Fruit fly (Drosophila melanogaster) whole organism, adult: ENCODE data around the gene CG6345.
A peak's percentile ranks its signal among the peaks of the same experiment; 100 is the strongest.

ENCODE experiments used
- CG11617 ChIP-seq: fragments of 200-800 bp; sonication (Bioruptor generic); optimal IDR thresholded peaks from 2 replicates; lab custom pipeline; 2017; ENCODE audit warnings: mild to moderate bottlenecking, missing biosample characterization, missing genetic modification reagents, missing genetic modification characterization
- CG12768 ChIP-seq: fragments of 200-800 bp; sonication (Bioruptor generic); optimal IDR thresholded peaks from 2 replicates; lab custom pipeline; 2017; ENCODE audit warnings: missing biosample characterization, missing genetic modification characterization, mild to moderate bottlenecking, moderate library complexity, missing genetic modification reagents
- CG14711 ChIP-seq: fragments of 200-800 bp; sonication (Bioruptor generic); optimal IDR thresholded peaks from 2 replicates; lab custom pipeline; 2018; ENCODE audit warnings: missing biosample characterization, mild to moderate bottlenecking, missing genetic modification characterization, moderate library complexity
- CG1620 ChIP-seq: fragments of 200-800 bp; sonication (Bioruptor generic); optimal IDR thresholded peaks from 2 replicates; lab custom pipeline; 2016; ENCODE audit warnings: missing biosample characterization, missing genetic modification characterization
- CG33017 ChIP-seq: fragments of 200-800 bp; sonication (Bioruptor generic); optimal IDR thresholded peaks from 2 replicates; lab custom pipeline; 2018; ENCODE audit warnings: missing biosample characterization, mild to moderate bottlenecking, missing genetic modification characterization, moderate library complexity
- CG5204 ChIP-seq: fragments of 200-800 bp; sonication (Bioruptor generic); optimal IDR thresholded peaks from 2 replicates; lab custom pipeline; 2016; ENCODE audit warnings: missing biosample characterization, missing genetic modification characterization
- CG7045 ChIP-seq: fragments of 200-800 bp; sonication (Bioruptor generic); optimal IDR thresholded peaks from 2 replicates; lab custom pipeline; 2017; ENCODE audit warnings: missing biosample characterization, mild to moderate bottlenecking, missing genetic modification characterization
- CG7101 ChIP-seq: fragments of 200-800 bp; sonication (Bioruptor generic); optimal IDR thresholded peaks from 2 replicates; lab custom pipeline; 2018; ENCODE audit warnings: missing biosample characterization, mild to moderate bottlenecking, missing genetic modification characterization, moderate library complexity
- Clk ChIP-seq: fragments of 200-800 bp; sonication (Bioruptor generic); optimal IDR thresholded peaks from 2 replicates; lab custom pipeline; 2017; ENCODE audit warnings: missing biosample characterization, missing genetic modification characterization
- Crg-1 ChIP-seq: fragments of 200-800 bp; sonication (Bioruptor generic); optimal IDR thresholded peaks from 2 replicates; lab custom pipeline; 2016; ENCODE audit warnings: missing biosample characterization, missing genetic modification characterization
- Hr96 ChIP-seq: fragments of 200-800 bp; sonication (Bioruptor generic); optimal IDR thresholded peaks from 2 replicates; lab custom pipeline; 2016; ENCODE audit warnings: missing biosample characterization, missing genetic modification characterization
- Mnt ChIP-seq: fragments of 200-800 bp; sonication (Bioruptor generic); optimal IDR thresholded peaks from 2 replicates; lab custom pipeline; 2016; ENCODE audit warnings: missing biosample characterization, mild to moderate bottlenecking, missing genetic modification characterization
- bab1 ChIP-seq: fragments of 200-800 bp; sonication (Bioruptor generic); optimal IDR thresholded peaks from 3 replicates; lab custom pipeline; 2019; ENCODE audit warnings: missing biosample characterization, mild to moderate bottlenecking, missing genetic modification characterization, moderate library complexity
- cic ChIP-seq: fragments of 200-800 bp; sonication (Bioruptor generic); optimal IDR thresholded peaks from 2 replicates; lab custom pipeline; 2017; ENCODE audit warnings: missing biosample characterization, mild to moderate bottlenecking, missing genetic modification characterization, moderate library complexity
- cnc ChIP-seq, 2 experiments: fragments of >200 bp; optimal IDR thresholded peaks; 2 replicates each; lab custom pipeline; 2017
- kay ChIP-seq: fragments of 200-800 bp; sonication (Bioruptor generic); peaks from one replicate; lab custom pipeline; 2016; ENCODE audit warnings: missing biosample characterization, missing genetic modification characterization, borderline replicate concordance
- ovo ChIP-seq: fragments of 200-800 bp; sonication (Bioruptor generic); optimal IDR thresholded peaks from 2 replicates; lab custom pipeline; 2016; ENCODE audit warnings: missing biosample characterization, missing genetic modification characterization
- pad ChIP-seq: fragments of 200-800 bp; sonication (Bioruptor generic); optimal IDR thresholded peaks from 3 replicates; lab custom pipeline; 2017; ENCODE audit warnings: missing biosample characterization, missing genetic modification characterization, mild to moderate bottlenecking, moderate library complexity, missing genetic modification reagents
- tj ChIP-seq: fragments of 200-800 bp; sonication (Bioruptor generic); optimal IDR thresholded peaks from 3 replicates; lab custom pipeline; 2017; ENCODE audit warnings: missing biosample characterization, mild to moderate bottlenecking, missing genetic modification characterization, moderate library complexity
- toe ChIP-seq: fragments of 200-800 bp; sonication (Bioruptor generic); optimal IDR thresholded peaks from 2 replicates; lab custom pipeline; 2016; ENCODE audit warnings: missing biosample characterization, missing genetic modification characterization

Gene CG6345

dm6 chr3R:10380025-10380424 lies 35.8 kb downstream of the CG6345 start:
- TF ChIP-seq Hr96 (GFP tag; lab: Kevin White, UChicago) (peak; percentile 48), CG33017 (tag; lab: Kevin White, UChicago) (peak; percentile 27), Mnt (GFP tag; lab: Kevin White, UChicago) (no peak), CG14711 (tag; lab: Kevin White, UChicago) (peak; percentile 28), CG12768 (GFP tag; lab: Kevin White, UChicago) (peak; percentile 75), CG5204 (GFP tag; lab: Kevin White, UChicago) (peak; percentile 40), CG11617 (GFP tag; lab: Kevin White, UChicago) (peak; percentile 51), Crg-1 (GFP tag; lab: Kevin White, UChicago) (no peak), CG7045 (GFP tag; lab: Kevin White, UChicago) (peak; percentile 44), bab1 (GFP tag; lab: Kevin White, UChicago) (no peak), pad (GFP tag; lab: Kevin White, UChicago) (peak; percentile 1), toe (GFP tag; lab: Kevin White, UChicago) (no peak), tj (peak; percentile 33), CG1620 (GFP tag; lab: Kevin White, UChicago) (no peak), Clk (no peak), cic (no peak), kay (GFP tag; lab: Kevin White, UChicago) (peak; percentile 1), cnc (optimal IDR thresholded peaks at IDR 0.05; lab: Kevin White, UChicago) (no peak), ovo (GFP tag; lab: Kevin White, UChicago) (no peak), CG7101 (tag; lab: Kevin White, UChicago) (peak; percentile 57)

DNA sequence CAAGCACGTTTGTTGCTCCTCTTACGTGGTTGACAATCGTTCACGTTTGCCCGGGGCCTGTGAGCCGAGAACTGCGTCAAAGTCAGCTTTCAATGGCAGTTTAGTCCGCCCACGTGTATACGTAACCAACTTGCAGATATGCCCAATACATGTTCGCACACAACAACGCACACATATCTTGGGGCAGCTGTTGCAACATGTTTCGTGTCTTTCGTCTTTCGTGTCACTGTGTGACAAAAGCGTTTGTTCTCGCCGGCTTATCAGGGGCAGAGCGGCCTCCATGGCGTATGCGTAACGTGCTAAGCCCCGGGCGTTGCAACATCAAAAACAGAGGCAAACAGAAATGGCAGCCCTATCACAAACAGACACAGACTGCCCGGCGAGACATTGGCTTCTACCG lies 36.4 kb downstream of the CG6345 start:
- TF ChIP-seq pad (GFP tag; lab: Kevin White, UChicago) (no peak), CG33017 (tag; lab: Kevin White, UChicago) (no peak), CG1620 (GFP tag; lab: Kevin White, UChicago) (no peak), kay (GFP tag; lab: Kevin White, UChicago) (no peak), Crg-1 (GFP tag; lab: Kevin White, UChicago) (no peak), cnc (optimal IDR thresholded peaks at IDR 0.05; lab: Kevin White, UChicago) (no peak), CG11617 (GFP tag; lab: Kevin White, UChicago) (no peak), CG7045 (GFP tag; lab: Kevin White, UChicago) (no peak), bab1 (GFP tag; lab: Kevin White, UChicago) (no peak), Mnt (GFP tag; lab: Kevin White, UChicago) (no peak), CG14711 (tag; lab: Kevin White, UChicago) (no peak), CG12768 (GFP tag; lab: Kevin White, UChicago) (no peak)

- TF ChIP-seq kay (GFP tag; lab: Kevin White, UChicago) = peak; percentile 75
- TF ChIP-seq CG12768 (GFP tag; lab: Kevin White, UChicago) = no peak
These were observed 36.9 kb downstream of the CG6345 start for dm6 chr3R:10378989-10379388.

DNA sequence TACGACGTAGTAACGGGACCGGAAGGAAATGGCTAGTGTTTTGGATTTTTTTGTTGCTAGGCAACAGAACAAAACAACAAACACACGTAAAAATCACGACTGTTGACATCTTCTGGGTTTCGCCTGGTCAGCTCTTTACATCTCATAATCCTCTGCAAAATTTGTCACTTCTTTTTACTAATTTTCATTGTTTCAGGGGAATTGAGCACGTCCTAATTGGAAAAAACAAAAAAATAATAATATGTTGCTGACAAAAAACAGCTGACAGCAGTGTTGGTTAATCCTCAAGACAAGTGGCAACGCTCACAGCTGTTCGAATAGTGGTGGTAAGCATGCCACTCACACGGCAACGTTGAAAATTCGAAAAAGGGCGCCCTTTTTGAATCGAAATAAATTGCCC lies 38.0 kb downstream of the CG6345 start, which contains the start of gene Rfx:
Gene Rfx (minus strand): TSS at position 220 of the 400 bp plus-strand sequence.
- TF ChIP-seq CG33017 (tag; lab: Kevin White, UChicago) = peak; percentile 35
- peak; percentile 56 for TF ChIP-seq pad (GFP tag; lab: Kevin White, UChicago)
- no peak for TF ChIP-seq Crg-1 (GFP tag; lab: Kevin White, UChicago)
- no peak for TF ChIP-seq CG12768 (GFP tag; lab: Kevin White, UChicago)
- TF ChIP-seq bab1 (GFP tag; lab: Kevin White, UChicago) = peak; percentile 61
- TF ChIP-seq Hr96 (GFP tag; lab: Kevin White, UChicago) = peak; percentile 37
- no peak for TF ChIP-seq kay (GFP tag; lab: Kevin White, UChicago)
- peak; percentile 24 for TF ChIP-seq ovo (GFP tag; lab: Kevin White, UChicago)
- TF ChIP-seq cnc (optimal IDR thresholded peaks at IDR 0.05; lab: Kevin White, UChicago) = no peak
- peak; percentile 68 for TF ChIP-seq CG11617 (GFP tag; lab: Kevin White, UChicago)
- peak; percentile 57 for TF ChIP-seq CG14711 (tag; lab: Kevin White, UChicago)
- peak; percentile 33 for TF ChIP-seq CG7101 (tag; lab: Kevin White, UChicago)
- no peak for TF ChIP-seq toe (GFP tag; lab: Kevin White, UChicago)
- peak; percentile 13 for TF ChIP-seq cic
- peak; percentile 27 for TF ChIP-seq CG1620 (GFP tag; lab: Kevin White, UChicago)
- TF ChIP-seq CG5204 (GFP tag; lab: Kevin White, UChicago) = no peak
- peak; percentile 55 for TF ChIP-seq tj
- TF ChIP-seq CG7045 (GFP tag; lab: Kevin White, UChicago) = peak; percentile 58
- no peak for TF ChIP-seq Clk
- TF ChIP-seq Mnt (GFP tag; lab: Kevin White, UChicago) = no peak

DNA sequence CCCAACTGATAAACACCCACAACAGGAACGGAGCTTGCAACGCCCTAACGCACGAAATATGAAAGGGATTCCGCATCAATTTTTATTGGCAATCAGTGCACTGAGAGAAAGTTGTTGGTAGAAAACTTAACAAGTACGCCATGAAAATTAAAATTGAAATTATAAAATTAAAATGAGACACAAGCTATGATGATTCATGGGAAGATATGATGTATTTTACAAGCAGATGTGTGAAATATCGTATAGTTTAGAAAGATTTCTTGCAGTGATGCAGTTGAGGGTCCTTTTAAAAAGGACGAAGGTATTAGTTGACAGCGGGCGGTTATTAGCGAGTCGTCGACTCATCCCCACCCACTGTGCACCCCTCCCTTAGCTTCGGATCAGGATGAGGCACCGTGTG lies 45.4 kb downstream of the CG6345 start:
- TF ChIP-seq CG12768 (GFP tag; lab: Kevin White, UChicago) (no peak), CG5204 (GFP tag; lab: Kevin White, UChicago) (no peak), CG7101 (tag; lab: Kevin White, UChicago) (no peak), toe (GFP tag; lab: Kevin White, UChicago) (no peak), cnc (optimal IDR thresholded peaks at IDR 0.05; lab: Kevin White, UChicago) (no peak), tj (no peak), ovo (GFP tag; lab: Kevin White, UChicago) (no peak), CG11617 (GFP tag; lab: Kevin White, UChicago) (no peak), CG14711 (tag; lab: Kevin White, UChicago) (no peak), Crg-1 (GFP tag; lab: Kevin White, UChicago) (no peak), CG1620 (GFP tag; lab: Kevin White, UChicago) (no peak), CG7045 (GFP tag; lab: Kevin White, UChicago) (no peak), Mnt (GFP tag; lab: Kevin White, UChicago) (no peak), cic (no peak), CG33017 (tag; lab: Kevin White, UChicago) (no peak)
